Worm (Caenorhabditis elegans) whole organism, L3 larva: ENCODE measurements around the gene cima-1.

Experiments used
- aly-2 ChIP-seq: fragments of 150-350 bp; optimal IDR thresholded peaks from 2 replicates; lab custom pipeline; 2014; ENCODE audit warnings: missing biosample characterization, missing genetic modification characterization
- ama-1 ChIP-seq: fragments of 150-350 bp; optimal IDR thresholded peaks from 2 replicates; lab custom pipeline; 2018
- nhr-237 ChIP-seq: fragments of 150-350 bp; optimal IDR thresholded peaks from 2 replicates; lab custom pipeline; 2014; ENCODE audit warnings: missing biosample characterization, missing genetic modification characterization
- skn-1 ChIP-seq: fragments of 150-350 bp; optimal IDR thresholded peaks from 2 replicates; lab custom pipeline; 2014; ENCODE audit warnings: missing biosample characterization, missing genetic modification characterization
- snpc-4 ChIP-seq: fragments of 150-350 bp; optimal IDR thresholded peaks from 2 replicates; lab custom pipeline; 2014; ENCODE audit warnings: missing biosample characterization, missing genetic modification characterization
- tbx-2 ChIP-seq: sonication (generic microtip); optimal IDR thresholded peaks from 2 replicates; lab custom pipeline; 2016; ENCODE audit warnings: mild to moderate bottlenecking, missing genetic modification characterization, missing compliant biosample characterization
- zag-1 ChIP-seq: fragments of 150-350 bp; optimal IDR thresholded peaks from 2 replicates; lab custom pipeline; 2014; ENCODE audit warnings: missing biosample characterization, missing genetic modification characterization

DNA sequence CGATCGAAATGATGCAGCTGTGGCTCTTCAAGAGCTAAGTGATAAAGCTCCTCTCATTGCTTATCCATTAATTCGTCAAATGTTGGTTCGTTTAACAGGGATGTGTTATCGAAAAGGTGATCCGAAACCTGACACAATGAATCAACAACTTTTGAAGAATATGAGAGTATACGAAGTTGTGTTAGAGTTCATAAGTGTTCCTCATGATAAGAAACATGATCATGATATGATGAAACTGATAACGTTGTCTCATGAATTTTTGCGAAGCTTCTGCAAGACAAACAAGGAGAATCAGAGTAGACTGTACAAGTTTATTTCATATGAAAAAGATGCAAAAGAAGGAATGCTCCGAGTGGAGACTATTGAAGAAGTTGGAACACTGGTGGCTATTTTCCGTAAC, 38.1 kb downstream of the cima-1 start:
- TF ChIP-seq tbx-2 (tag; lab: Kevin White, UChicago), result no peak
- TF ChIP-seq nhr-237 (tag; lab: Kevin White, UChicago), result no peak
- no peak for TF ChIP-seq snpc-4 (tag; lab: Kevin White, UChicago)
- no peak for TF ChIP-seq zag-1 (tag; lab: Kevin White, UChicago)
- no peak for TF ChIP-seq aly-2 (tag; lab: Kevin White, UChicago)
- TF ChIP-seq ama-1, result no peak
- TF ChIP-seq skn-1 (tag; lab: Kevin White, UChicago), result no peak
